Fruit fly (Drosophila melanogaster): ENCODE results near the gene CG13658.

DNA sequence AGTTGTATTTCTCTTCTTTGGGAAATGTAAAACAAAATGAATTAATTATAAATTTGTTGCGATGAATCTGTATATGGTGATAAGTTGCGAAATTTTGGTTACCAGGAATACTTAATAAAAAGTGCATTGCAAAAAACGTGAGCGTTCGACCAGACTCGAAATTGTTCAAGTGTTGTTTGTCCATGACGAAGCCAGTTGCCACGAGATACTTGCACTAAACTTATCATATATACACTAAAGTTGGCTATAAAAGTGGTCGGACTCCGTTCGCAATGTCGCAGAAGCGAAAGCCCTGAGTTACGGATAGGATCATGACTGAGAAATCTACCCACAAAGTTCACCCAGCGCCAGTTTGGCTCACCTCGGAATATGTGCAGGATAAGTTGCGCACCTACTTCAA, 13.7 kb upstream of the CG13658 start, which contains the start of gene CG11878:
- TF ChIP-seq Lpt (GFP tag; optimal IDR thresholded peaks at IDR 0.05) = no peak
- no peak for TF ChIP-seq CG11762 (GFP tag; optimal IDR thresholded peaks at IDR 0.05; ENCODE audit: insufficient read depth)
- no peak for TF ChIP-seq CG8319 (GFP tag; optimal IDR thresholded peaks at IDR 0.05)

All from whole organism, prepupa.